Fruit fly (Drosophila melanogaster) whole organism, embryonic: ENCODE measurements around the gene CG42542.

Source experiments
- Atf-2 ChIP-seq: fragments of 200-800 bp; sonication (Bioruptor generic); optimal IDR thresholded peaks from 2 replicates; lab custom pipeline; 2016; ENCODE audit warnings: missing biosample characterization, missing genetic modification characterization
- Bteb2 ChIP-seq: fragments of 200-800 bp; sonication (Bioruptor generic); optimal IDR thresholded peaks from 2 replicates; lab custom pipeline; 2016; ENCODE audit warnings: missing biosample characterization, missing genetic modification characterization
- CG10565 ChIP-seq: fragments of 200-800 bp; sonication (Bioruptor generic); optimal IDR thresholded peaks from 3 replicates; lab custom pipeline; 2016; ENCODE audit warnings: missing biosample characterization, mild to moderate bottlenecking, missing genetic modification characterization
- CG11085 ChIP-seq: fragments of 200-800 bp; sonication (Bioruptor generic); IDR thresholded peaks from 2 replicates; pipeline ENCODE4 v1.3.6; 2022; ENCODE audit warnings: missing biosample characterization, missing genetic modification characterization
- CG12104 ChIP-seq: fragments of 200-800 bp; sonication (Bioruptor generic); optimal IDR thresholded peaks from 3 replicates; lab custom pipeline; 2016; ENCODE audit warnings: missing biosample characterization, missing genetic modification characterization
- CG13296 ChIP-seq: fragments of 200-800 bp; sonication (Bioruptor generic); optimal IDR thresholded peaks from 3 replicates; lab custom pipeline; 2018; ENCODE audit warnings: missing biosample characterization, mild to moderate bottlenecking, missing genetic modification characterization
- CG13775 ChIP-seq: fragments of 200-800 bp; sonication (Bioruptor generic); optimal IDR thresholded peaks from 3 replicates; lab custom pipeline; 2017; ENCODE audit warnings: missing biosample characterization, mild to moderate bottlenecking, missing genetic modification characterization
- CG13894 ChIP-seq: fragments of 200-800 bp; sonication (Bioruptor generic); optimal IDR thresholded peaks from 3 replicates; lab custom pipeline; 2018; ENCODE audit warnings: missing biosample characterization, mild to moderate bottlenecking, missing genetic modification characterization, moderate library complexity
- CG15479 ChIP-seq: fragments of 200-800 bp; sonication (Bioruptor generic); optimal IDR thresholded peaks from 3 replicates; lab custom pipeline; 2019; ENCODE audit warnings: missing biosample characterization, mild to moderate bottlenecking, missing genetic modification characterization, moderate library complexity
- CG3163 ChIP-seq: fragments of 200-800 bp; sonication (Bioruptor generic); optimal IDR thresholded peaks from 3 replicates; lab custom pipeline; 2016; ENCODE audit warnings: missing biosample characterization, missing genetic modification characterization
- CG32767 ChIP-seq: fragments of 200-800 bp; sonication (Bioruptor generic); IDR thresholded peaks from 2 replicates; pipeline ENCODE4 v1.3.6; 2022; ENCODE audit warnings: missing biosample characterization, missing genetic modification characterization
- CG3281 ChIP-seq: fragments of 200-800 bp; sonication (Bioruptor generic); optimal IDR thresholded peaks from 3 replicates; lab custom pipeline; 2017; ENCODE audit warnings: missing biosample characterization, mild to moderate bottlenecking, missing genetic modification characterization
- CG3407 ChIP-seq: fragments of 200-800 bp; sonication (Bioruptor generic); optimal IDR thresholded peaks from 2 replicates; lab custom pipeline; 2018; ENCODE audit warnings: missing biosample characterization, mild to moderate bottlenecking, missing genetic modification characterization
- CG7745 ChIP-seq: fragments of 200-800 bp; sonication (Bioruptor generic); optimal IDR thresholded peaks from 2 replicates; lab custom pipeline; 2018; ENCODE audit warnings: missing biosample characterization, mild to moderate bottlenecking, missing genetic modification characterization, moderate library complexity
- CG8281 ChIP-seq: fragments of 200-800 bp; sonication (Bioruptor generic); optimal IDR thresholded peaks from 2 replicates; lab custom pipeline; 2018; ENCODE audit warnings: missing biosample characterization, mild to moderate bottlenecking, missing genetic modification characterization, moderate library complexity
- CG9876 ChIP-seq: fragments of 200-800 bp; sonication (Bioruptor generic); optimal IDR thresholded peaks from 2 replicates; lab custom pipeline; 2016; ENCODE audit warnings: missing biosample characterization, missing genetic modification characterization
- Elba2 ChIP-seq: fragments of 200-800 bp; sonication (Bioruptor generic); optimal IDR thresholded peaks from 3 replicates; lab custom pipeline; 2016; ENCODE audit warnings: missing biosample characterization, missing genetic modification characterization
- Ets97D ChIP-seq: fragments of 200-800 bp; sonication (Bioruptor generic); optimal IDR thresholded peaks from 3 replicates; lab custom pipeline; 2016; ENCODE audit warnings: missing biosample characterization, missing genetic modification characterization
- Gsc ChIP-seq: fragments of 200-800 bp; sonication (Bioruptor generic); IDR thresholded peaks from 2 replicates; pipeline ENCODE4 v1.3.6; 2022; ENCODE audit warnings: missing biosample characterization, missing genetic modification characterization
- HLH4C ChIP-seq: fragments of 200-800 bp; sonication (Bioruptor generic); IDR thresholded peaks from 3 replicates; pipeline ENCODE4 v1.3.6; 2022; ENCODE audit warnings: missing biosample characterization, missing genetic modification characterization; ENCODE audit not compliant: partially characterized antibody
- Hey ChIP-seq: fragments of 200-800 bp; sonication (Bioruptor generic); optimal IDR thresholded peaks from 3 replicates; lab custom pipeline; 2018; ENCODE audit warnings: missing biosample characterization, mild to moderate bottlenecking, missing genetic modification characterization
- Kr ChIP-seq: fragments of 200-800 bp; sonication (Bioruptor generic); optimal IDR thresholded peaks from 2 replicates; lab custom pipeline; 2017; ENCODE audit warnings: missing biosample characterization, mild to moderate bottlenecking, missing genetic modification characterization
- MESR4 ChIP-seq: fragments of 200-800 bp; sonication (Bioruptor generic); optimal IDR thresholded peaks from 2 replicates; lab custom pipeline; 2018; ENCODE audit warnings: missing biosample characterization, mild to moderate bottlenecking, missing genetic modification characterization, moderate library complexity
- NFAT ChIP-seq: fragments of 200-800 bp; sonication (Bioruptor generic); IDR thresholded peaks from 2 replicates; pipeline ENCODE4 v1.3.6; 2022; ENCODE audit warnings: missing biosample characterization, missing genetic modification characterization
- Optix ChIP-seq: fragments of 200-800 bp; sonication (Bioruptor generic); IDR thresholded peaks from 3 replicates; pipeline ENCODE4 v1.3.6; 2022; ENCODE audit warnings: missing biosample characterization, missing genetic modification characterization
- Scr ChIP-seq: fragments of 200-800 bp; sonication (Bioruptor generic); IDR thresholded peaks from 2 replicates; pipeline ENCODE4 v1.3.6; 2022; ENCODE audit warnings: missing biosample characterization, missing genetic modification characterization; ENCODE audit not compliant: partially characterized antibody
- Tbp ChIP-seq: fragments of >200 bp; optimal IDR thresholded peaks from 2 replicates; lab custom pipeline; 2018; ENCODE audit warnings: missing biosample characterization, missing genetic modification characterization
- abd-A ChIP-seq: fragments of 200-800 bp; sonication (Bioruptor generic); optimal IDR thresholded peaks from 3 replicates; lab custom pipeline; 2019; ENCODE audit warnings: missing biosample characterization, mild to moderate bottlenecking, missing genetic modification characterization, moderate library complexity
- ara ChIP-seq: fragments of 200-800 bp; sonication (Bioruptor generic); IDR thresholded peaks from 2 replicates; pipeline ENCODE4 v1.3.6; 2022; ENCODE audit warnings: missing biosample characterization, missing genetic modification characterization
- bab2 ChIP-seq: fragments of 200-800 bp; sonication (Bioruptor generic); optimal IDR thresholded peaks from 2 replicates; lab custom pipeline; 2016; ENCODE audit warnings: missing biosample characterization, missing genetic modification characterization
- bbx ChIP-seq: fragments of 200-800 bp; sonication (Bioruptor generic); IDR thresholded peaks from 2 replicates; pipeline ENCODE4 v1.3.6; 2022; ENCODE audit warnings: missing biosample characterization, missing genetic modification characterization; ENCODE audit not compliant: partially characterized antibody
- bowl ChIP-seq: fragments of 200-800 bp; sonication (Bioruptor generic); IDR thresholded peaks from 2 replicates; pipeline ENCODE4 v1.3.6; 2022; ENCODE audit warnings: missing biosample characterization, missing genetic modification characterization
- caup ChIP-seq: fragments of 200-800 bp; sonication (Bioruptor generic); optimal IDR thresholded peaks from 3 replicates; lab custom pipeline; 2017; ENCODE audit warnings: missing biosample characterization, mild to moderate bottlenecking, missing genetic modification characterization, moderate library complexity; ENCODE audit not compliant: severe bottlenecking
- cg ChIP-seq: fragments of 200-800 bp; sonication (Bioruptor generic); optimal IDR thresholded peaks from 3 replicates; lab custom pipeline; 2019; ENCODE audit warnings: missing biosample characterization, mild to moderate bottlenecking, missing genetic modification characterization, moderate library complexity
- dan ChIP-seq: fragments of 200-800 bp; sonication (Bioruptor generic); IDR thresholded peaks from 2 replicates; pipeline ENCODE4 v1.3.6; 2022; ENCODE audit warnings: missing biosample characterization, missing genetic modification characterization
- eyg ChIP-seq: fragments of 200-800 bp; sonication (Bioruptor generic); optimal IDR thresholded peaks from 3 replicates; lab custom pipeline; 2016; ENCODE audit warnings: missing biosample characterization, missing genetic modification characterization
- lola ChIP-seq, 3 experiments: fragments of >200 bp in 2 of 3; fragments of 200-800 bp in 1 of 3; sonication (Bioruptor generic) in 1 of 3; optimal IDR thresholded peaks; 2 replicates each; lab custom pipeline; 2017 to 2019; ENCODE audit warnings: missing biosample characterization in 3 of 3, missing genetic modification characterization in 3 of 3, mild to moderate bottlenecking in 1 of 3, moderate library complexity in 1 of 3
- nerfin-1 ChIP-seq: fragments of 200-800 bp; sonication (Bioruptor generic); optimal IDR thresholded peaks from 3 replicates; lab custom pipeline; 2019; ENCODE audit warnings: missing biosample characterization, mild to moderate bottlenecking, missing genetic modification characterization, moderate library complexity
- nom ChIP-seq: fragments of 200-800 bp; sonication (Bioruptor generic); optimal IDR thresholded peaks from 2 replicates; lab custom pipeline; 2017; ENCODE audit warnings: missing biosample characterization, missing genetic modification characterization, mild to moderate bottlenecking, moderate library complexity, missing genetic modification reagents
- p53 ChIP-seq: fragments of 200-800 bp; sonication (Bioruptor generic); optimal IDR thresholded peaks from 2 replicates; lab custom pipeline; 2016; ENCODE audit warnings: missing biosample characterization, missing genetic modification characterization
- pho ChIP-seq: fragments of 200-800 bp; sonication (Bioruptor generic); optimal IDR thresholded peaks from 2 replicates; lab custom pipeline; 2016; ENCODE audit warnings: missing biosample characterization, missing genetic modification characterization
- ranshi ChIP-seq: fragments of 200-800 bp; sonication (Bioruptor generic); IDR thresholded peaks from 2 replicates; pipeline ENCODE4 v1.3.6; 2022; ENCODE audit warnings: missing biosample characterization, missing genetic modification characterization
- sc ChIP-seq, 3 experiments: fragments of >200 bp in 2 of 3; fragments of 200-800 bp in 1 of 3; sonication (Bioruptor generic) in 1 of 3; optimal IDR thresholded peaks; 2 replicates in 2 of 3; 3 replicates in 1 of 3; lab custom pipeline; 2017; ENCODE audit warnings: mild to moderate bottlenecking in 1 of 3, missing biosample characterization in 1 of 3, missing genetic modification characterization in 1 of 3, missing genetic modification reagents in 1 of 3
- sens ChIP-seq: fragments of 200-800 bp; sonication (Bioruptor generic); peaks from one replicate; lab custom pipeline; 2016; ENCODE audit warnings: missing biosample characterization, missing genetic modification characterization
- sob ChIP-seq: fragments of 200-800 bp; sonication (Bioruptor generic); IDR thresholded peaks from 2 replicates; pipeline ENCODE4 v1.3.6; 2022; ENCODE audit warnings: missing biosample characterization, missing genetic modification characterization
- ssp ChIP-seq: fragments of 200-800 bp; sonication (Bioruptor generic); IDR thresholded peaks from 2 replicates; pipeline ENCODE4 v1.3.6; 2022; ENCODE audit warnings: missing biosample characterization, missing genetic modification characterization
- toy ChIP-seq: fragments of 200-800 bp; sonication (Bioruptor generic); IDR thresholded peaks from 2 replicates; pipeline ENCODE4 v1.3.6; 2022; ENCODE audit warnings: missing biosample characterization, missing genetic modification characterization
- wek ChIP-seq: fragments of 200-800 bp; sonication (Bioruptor generic); optimal IDR thresholded peaks from 3 replicates; lab custom pipeline; 2018; ENCODE audit warnings: missing biosample characterization, mild to moderate bottlenecking, missing genetic modification characterization, moderate library complexity

Gene CG42542

DNA sequence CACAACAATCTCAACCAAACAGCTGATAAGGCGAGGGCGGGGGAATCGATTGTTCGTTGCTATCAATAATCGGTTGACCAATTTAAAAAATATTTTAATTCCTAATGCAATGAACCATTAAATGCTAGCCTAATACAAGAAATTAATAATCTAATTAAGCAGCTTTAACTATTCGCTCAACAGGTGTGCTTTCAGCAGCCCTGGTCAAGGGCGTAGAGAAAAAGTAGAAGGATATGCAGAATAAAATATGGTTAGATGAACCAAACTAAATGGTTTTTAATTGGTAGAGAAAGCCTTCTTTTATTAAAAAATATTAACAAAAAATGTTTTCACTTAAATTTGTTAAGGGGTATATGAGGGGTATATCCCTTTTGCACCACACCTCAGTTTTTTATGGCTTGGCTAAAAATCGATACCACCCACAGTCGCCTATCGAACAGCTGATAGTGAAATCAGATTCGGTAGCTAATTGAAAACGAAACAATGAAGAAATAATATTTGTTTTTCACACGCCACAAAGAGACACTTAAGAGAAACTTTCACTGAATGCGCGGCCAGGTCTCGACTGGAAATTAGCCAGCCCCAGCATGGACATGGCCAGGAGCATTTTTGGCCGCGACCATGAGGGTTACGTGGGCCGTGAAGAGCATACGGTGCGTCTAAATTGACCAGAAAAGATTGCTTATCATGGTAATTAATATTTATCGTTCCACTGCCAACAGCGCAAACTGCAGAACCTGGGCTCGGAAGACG lies 22.6 kb downstream of the CG42542 start, which contains the start of the genes SIDL and CG12241:
Gene SIDL, minus strand, starts transcription at position 51 of the 753 bp plus-strand sequence.
Gene CG12241, plus strand, starts transcription at position 433 of the 753 bp plus-strand sequence.
- no peak for TF ChIP-seq Kr (GFP tag; lab: Kevin White, UChicago)
- TF ChIP-seq pho = peak; percentile 79
- TF ChIP-seq CG10565 (GFP tag; lab: Kevin White, UChicago) = peak; percentile 16
- peak; percentile 75 for TF ChIP-seq nom
- TF ChIP-seq Ets97D (GFP tag; lab: Kevin White, UChicago) = peak; percentile 79
- TF ChIP-seq sc (optimal IDR thresholded peaks at IDR 0.05; lab: Kevin White, UChicago) = no peak
- no peak for TF ChIP-seq sc (GFP tag; optimal IDR thresholded peaks at IDR 0.05; lab: Kevin White, UChicago)
- TF ChIP-seq Atf-2 (GFP tag; lab: Kevin White, UChicago) = no peak
- TF ChIP-seq CG3163 = no peak
- no peak for TF ChIP-seq CG32767 (GFP tag; lab: Robert Waterston, UW)
- TF ChIP-seq CG3407 (GFP tag; lab: Kevin White, UChicago) = peak; percentile 44
- peak; percentile 82 for TF ChIP-seq bab2 (GFP tag; lab: Kevin White, UChicago)
- TF ChIP-seq ranshi (GFP tag; lab: Robert Waterston, UW) = peak; percentile 96
- TF ChIP-seq CG7745 (tag; lab: Kevin White, UChicago) = no peak
- TF ChIP-seq abd-A (tag; lab: Kevin White, UChicago) = no peak
- no peak for TF ChIP-seq CG9876 (GFP tag; lab: Kevin White, UChicago)
- peak; percentile 42 for TF ChIP-seq Scr
- peak; percentile 98 for TF ChIP-seq sens (GFP tag; lab: Kevin White, UChicago)
- peak; percentile 76 for TF ChIP-seq CG13775 (GFP tag; lab: Kevin White, UChicago)
- TF ChIP-seq sob (GFP tag; lab: Robert Waterston, UW) = peak; percentile 93
- no peak for TF ChIP-seq cg (GFP tag; lab: Kevin White, UChicago)
- TF ChIP-seq CG11085 (GFP tag; lab: Robert Waterston, UW) = peak; percentile 89
- peak; percentile 85 for TF ChIP-seq ssp
- peak; percentile 66 for TF ChIP-seq CG12104 (GFP tag; lab: Kevin White, UChicago)
- peak; percentile 50; the same call in 1 of the 2 replicates for TF ChIP-seq dan (GFP tag; lab: Robert Waterston, UW)
- TF ChIP-seq Optix (GFP tag; lab: Robert Waterston, UW) = peak; percentile 23; the same call in 1 of the 3 replicates
- peak; percentile 25 for TF ChIP-seq CG15479 (GFP tag; lab: Kevin White, UChicago)
- peak; percentile 90 for TF ChIP-seq ara (GFP tag; lab: Robert Waterston, UW)
- TF ChIP-seq eyg = peak; percentile 51
- no peak for TF ChIP-seq wek (GFP tag; lab: Kevin White, UChicago)
- TF ChIP-seq Elba2 = peak; percentile 0
- peak; percentile 83 for TF ChIP-seq CG3281
- TF ChIP-seq CG13894 (tag; lab: Kevin White, UChicago) = no peak
- no peak; the same call in 1 of the 2 replicates for TF ChIP-seq bowl (GFP tag; lab: Robert Waterston, UW)
- peak; percentile 83 for TF ChIP-seq caup (GFP tag; lab: Kevin White, UChicago)
- TF ChIP-seq HLH4C (GFP tag; lab: Robert Waterston, UW) = no peak; the same call in 2 of the 3 replicates
- TF ChIP-seq nerfin-1 (tag; lab: Kevin White, UChicago) = peak; percentile 57
- TF ChIP-seq Bteb2 (GFP tag; lab: Kevin White, UChicago) = peak; percentile 63
- TF ChIP-seq NFAT = peak; percentile 92
- TF ChIP-seq CG13296 (GFP tag; lab: Kevin White, UChicago) = peak; percentile 79
- no peak for TF ChIP-seq Hey (tag; lab: Kevin White, UChicago)
- peak; percentile 66 for TF ChIP-seq MESR4 (GFP tag; lab: Kevin White, UChicago)
- peak; percentile 78 for TF ChIP-seq Gsc (GFP tag; lab: Robert Waterston, UW)
- no peak for TF ChIP-seq p53 (GFP tag; lab: Kevin White, UChicago)
- TF ChIP-seq CG8281 (tag; lab: Kevin White, UChicago) = no peak
- TF ChIP-seq bbx = no peak
- TF ChIP-seq Tbp (GFP tag; lab: Kevin White, UChicago) = no peak
- peak in 1 of 3 experiments; percentile 45 for TF ChIP-seq lola (GFP tag; optimal IDR thresholded peaks at IDR 0.05; lab: Kevin White, UChicago)
- TF ChIP-seq toy (GFP tag; lab: Robert Waterston, UW) = peak; percentile 77
